Worm (Caenorhabditis elegans): ENCODE data around the gene F07A11.5.
A peak's percentile ranks its signal among the peaks of the same experiment; 100 is the strongest.

The F07A11.5 gene

ce11 chrII:11569213-11569868 lies 42.8 kb upstream of the F07A11.5 start, which contains the start of the genes F54D5.23 and F54D5.4:
F54D5.23 (minus strand) TSS chrII:11569287.
F54D5.4 (plus strand) TSS chrII:11569818.
- TF ChIP-seq pqm-1 (tag; optimal IDR thresholded peaks at IDR 0.05) (peak; percentile 73), F26F4.8 (GFP tag; conservative IDR thresholded peaks at IDR 0.05) (no peak)

- no peak for TF ChIP-seq egl-27 (tag; optimal IDR thresholded peaks at IDR 0.05)
- TF ChIP-seq ceh-32 (tag; optimal IDR thresholded peaks at IDR 0.05; ENCODE audit: poor library complexity): no peak
- no peak for TF ChIP-seq daf-16 (GFP tag; optimal IDR thresholded peaks at IDR 0.05)
- peak; percentile 33 for TF ChIP-seq daf-16 (tag; optimal IDR thresholded peaks at IDR 0.05)
- no peak for TF ChIP-seq Y105C5A.15 (GFP tag; IDR thresholded peaks at IDR 0.05)
- TF ChIP-seq dmd-8 (GFP tag; IDR thresholded peaks at IDR 0.05): no peak
- no peak for TF ChIP-seq lin-15B (tag; optimal IDR thresholded peaks at IDR 0.05)
- peak in 1 of 2 experiments; percentile 66 for TF ChIP-seq unc-62 (GFP tag; optimal IDR thresholded peaks at IDR 0.05 in 1 of 2)
- no peak for TF ChIP-seq unc-62 (tag; optimal IDR thresholded peaks at IDR 0.05)
- no peak for TF ChIP-seq ama-1 (optimal IDR thresholded peaks at IDR 0.05)
- peak; percentile 28; the same call in 1 of the 2 replicates for TF ChIP-seq dmd-6 (GFP tag; IDR thresholded peaks at IDR 0.05)
- no peak for TF ChIP-seq ceh-28 (tag; optimal IDR thresholded peaks at IDR 0.05)
- TF ChIP-seq nhr-28 (tag; optimal IDR thresholded peaks at IDR 0.05): peak; percentile 54
- no peak for TF ChIP-seq ZK337.2 (GFP tag; IDR thresholded peaks at IDR 0.05)
- TF ChIP-seq hif-1 (tag; optimal IDR thresholded peaks at IDR 0.05): no peak
- no peak for TF ChIP-seq jun-1 (tag; optimal IDR thresholded peaks at IDR 0.05)
- TF ChIP-seq madf-9 (GFP tag; conservative IDR thresholded peaks at IDR 0.05): no peak
- no peak for TF ChIP-seq lim-7 (GFP tag; IDR thresholded peaks at IDR 0.05)
- no peak for TF ChIP-seq ctbp-1 (GFP tag; IDR thresholded peaks at IDR 0.05)
- no peak for TF ChIP-seq Y75B8A.6 (GFP tag; IDR thresholded peaks at IDR 0.05)
- no peak for TF ChIP-seq lin-13 (GFP tag; optimal IDR thresholded peaks at IDR 0.05)
- no peak for TF ChIP-seq php-3 (GFP tag; IDR thresholded peaks at IDR 0.05)
- TF ChIP-seq nhr-102 (tag; optimal IDR thresholded peaks at IDR 0.05): no peak
- no peak for TF ChIP-seq ZK546.5 (tag; optimal IDR thresholded peaks at IDR 0.05)
- TF ChIP-seq fos-1 (tag; optimal IDR thresholded peaks at IDR 0.05): no peak
- TF ChIP-seq mdt-29 (GFP tag; IDR thresholded peaks at IDR 0.05): no peak
- TF ChIP-seq cey-2 (tag; optimal IDR thresholded peaks at IDR 0.05; ENCODE audit: borderline replicate concordance, insufficient read depth): no peak
- no peak for TF ChIP-seq D1046.2 (GFP tag; IDR thresholded peaks at IDR 0.05)
- TF ChIP-seq F37D6.2 (tag; optimal IDR thresholded peaks at IDR 0.05): no peak
- peak; percentile 31 for TF ChIP-seq dve-1 (tag; optimal IDR thresholded peaks at IDR 0.05; ENCODE audit: insufficient read depth)
- TF ChIP-seq aha-1 (tag): no peak
- peak; percentile 47 for TF ChIP-seq hlh-11 (tag; optimal IDR thresholded peaks at IDR 0.05)
- no peak for TF ChIP-seq zfp-2 (tag; optimal IDR thresholded peaks at IDR 0.05)
- no peak for TF ChIP-seq nhr-42 (GFP tag; IDR thresholded peaks at IDR 0.05)
- no peak for TF ChIP-seq mxl-3 (GFP tag; optimal IDR thresholded peaks at IDR 0.05)
- TF ChIP-seq nhr-111 (GFP tag; optimal IDR thresholded peaks at IDR 0.05): no peak
- no peak for TF ChIP-seq T20F7.1 (GFP tag; optimal IDR thresholded peaks at IDR 0.05)
- TF ChIP-seq pqm-1 (tag; optimal IDR thresholded peaks at IDR 0.05): peak; percentile 91
- no peak for TF ChIP-seq lin-38 (GFP tag; IDR thresholded peaks at IDR 0.05)
- TF ChIP-seq zfp-3 (GFP tag; conservative IDR thresholded peaks at IDR 0.05): no peak
- no peak for TF ChIP-seq zag-1 (tag; optimal IDR thresholded peaks at IDR 0.05)
- TF ChIP-seq nhr-237 (tag; optimal IDR thresholded peaks at IDR 0.05): no peak
Observed at ce11 chrII:11571260-11571854, 40.7 kb upstream of the F07A11.5 start, which contains the start of gene F54D5.3. F54D5.3 (plus strand) TSS chrII:11571805.

Measured in whole organism, L4 larva.